Fruit fly (Drosophila melanogaster) whole organism, pupa: ENCODE measurements around the gene indra.

ENCODE experiments used
- CG13204 ChIP-seq: fragments of 200-800 bp; sonication (Bioruptor generic); optimal IDR thresholded peaks from 2 replicates; lab custom pipeline; 2018; ENCODE audit warnings: missing biosample characterization, mild to moderate bottlenecking, missing genetic modification characterization, moderate library complexity
- CG34367 ChIP-seq: fragments of 200-800 bp; sonication (Bioruptor generic); optimal IDR thresholded peaks from 2 replicates; lab custom pipeline; 2018; ENCODE audit warnings: missing biosample characterization, mild to moderate bottlenecking, missing genetic modification characterization
- CG8301 ChIP-seq: fragments of 200-800 bp; sonication (Bioruptor generic); optimal IDR thresholded peaks from 2 replicates; lab custom pipeline; 2018; ENCODE audit warnings: missing biosample characterization, mild to moderate bottlenecking, missing genetic modification characterization

DNA sequence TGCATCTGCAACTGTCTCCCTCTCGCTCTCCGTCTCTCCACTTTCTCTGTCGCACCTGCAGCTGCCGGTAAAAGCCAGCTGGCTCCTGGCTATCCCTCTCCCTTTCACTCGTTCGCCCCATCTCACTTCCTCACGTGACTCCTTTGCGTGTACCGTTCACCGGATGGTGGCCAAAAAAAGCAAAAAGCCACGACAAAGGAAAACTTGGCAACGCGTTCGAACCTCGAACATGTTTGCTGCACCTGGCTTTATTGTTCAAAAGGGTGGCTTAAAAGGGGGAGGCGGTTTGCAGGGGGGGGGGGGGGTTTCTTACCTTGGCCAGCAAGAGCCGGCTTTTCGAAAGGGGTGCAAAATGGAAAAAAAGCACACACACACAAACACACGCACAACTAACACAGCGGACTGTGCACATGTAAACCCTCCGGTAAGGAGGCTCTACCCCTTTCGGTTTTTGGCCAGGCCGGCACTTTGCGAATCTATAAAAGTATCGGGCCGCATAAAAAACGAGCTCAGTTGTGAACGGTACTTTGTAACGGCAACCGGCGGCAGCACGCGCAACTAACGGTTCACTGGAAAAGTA lies 28.0 kb upstream of the indra start, which contains the start of gene ru:
- TF ChIP-seq CG8301 (tag; lab: Kevin White, UChicago) (no peak), CG34367 (no peak), CG13204 (GFP tag; lab: Kevin White, UChicago) (peak; percentile 34)
